Fruit fly (Drosophila melanogaster) whole organism, embryonic: ENCODE results near the gene Prim2.

ENCODE experiments used
- Abd-B ChIP-seq: fragments of 200-800 bp; sonication (Bioruptor generic); optimal IDR thresholded peaks from 2 replicates; lab custom pipeline; 2018; ENCODE audit warnings: missing biosample characterization, mild to moderate bottlenecking, missing genetic modification characterization, moderate library complexity
- Awh ChIP-seq: fragments of 200-800 bp; sonication (Bioruptor generic); IDR thresholded peaks from 2 replicates; pipeline ENCODE4, ENCODE4 v1.3.6; 2022; ENCODE audit warnings: missing biosample characterization, missing genetic modification characterization
- Bgb ChIP-seq: fragments of 200-800 bp; sonication (Bioruptor generic); IDR thresholded peaks from 2 replicates; pipeline ENCODE4 v1.3.6; 2022; ENCODE audit warnings: missing biosample characterization, missing genetic modification characterization; ENCODE audit not compliant: partially characterized antibody
- Bteb2 ChIP-seq: fragments of 200-800 bp; sonication (Bioruptor generic); optimal IDR thresholded peaks from 2 replicates; lab custom pipeline; 2016; ENCODE audit warnings: missing biosample characterization, missing genetic modification characterization
- CG10366 ChIP-seq: fragments of 200-800 bp; sonication (Bioruptor generic); IDR thresholded peaks from 2 replicates; pipeline ENCODE4 v1.3.6; 2022; ENCODE audit warnings: missing biosample characterization, missing genetic modification characterization
- CG10431 ChIP-seq: fragments of 200-800 bp; sonication (Bioruptor generic); optimal IDR thresholded peaks from 3 replicates; lab custom pipeline; 2018; ENCODE audit warnings: missing biosample characterization, mild to moderate bottlenecking, missing genetic modification characterization
- CG10565 ChIP-seq: fragments of 200-800 bp; sonication (Bioruptor generic); optimal IDR thresholded peaks from 3 replicates; lab custom pipeline; 2016; ENCODE audit warnings: missing biosample characterization, mild to moderate bottlenecking, missing genetic modification characterization
- CG10654 ChIP-seq: fragments of 200-800 bp; sonication (Bioruptor generic); optimal IDR thresholded peaks from 2 replicates; lab custom pipeline; 2016; ENCODE audit warnings: missing biosample characterization, missing genetic modification characterization
- CG11247 ChIP-seq: fragments of 200-800 bp; sonication (Bioruptor generic); IDR thresholded peaks from 2 replicates; pipeline ENCODE4 v1.3.6; 2022; ENCODE audit warnings: missing biosample characterization, missing genetic modification characterization
- CG12942 ChIP-seq: fragments of 200-800 bp; sonication (Bioruptor generic); optimal IDR thresholded peaks from 3 replicates; lab custom pipeline; 2016; ENCODE audit warnings: missing biosample characterization, missing genetic modification characterization
- CG14014 ChIP-seq: fragments of 200-800 bp; sonication (Bioruptor generic); IDR thresholded peaks from 2 replicates; pipeline ENCODE4 v1.3.6; 2022; ENCODE audit warnings: missing biosample characterization, missing genetic modification characterization
- CG14050 ChIP-seq: fragments of 200-800 bp; sonication (Bioruptor generic); IDR thresholded peaks from 3 replicates; pipeline ENCODE4 v1.3.6; 2022; ENCODE audit warnings: missing biosample characterization, missing genetic modification characterization
- CG14860 ChIP-seq: fragments of 200-800 bp; sonication (Bioruptor generic); IDR thresholded peaks from 3 replicates; pipeline ENCODE4 v1.3.6; 2022; ENCODE audit warnings: missing biosample characterization, missing genetic modification characterization; ENCODE audit not compliant: partially characterized antibody
- CG17328 ChIP-seq: fragments of 200-800 bp; sonication (Bioruptor generic); IDR thresholded peaks from 2 replicates; pipeline ENCODE4 v1.3.6; 2022; ENCODE audit warnings: missing biosample characterization, missing genetic modification characterization
- CG2199 ChIP-seq: fragments of 200-800 bp; sonication (Bioruptor generic); IDR thresholded peaks from 3 replicates; pipeline ENCODE4 v1.3.6; 2022; ENCODE audit warnings: missing biosample characterization, missing genetic modification characterization
- CG32772 ChIP-seq: fragments of 200-800 bp; sonication (Bioruptor generic); IDR thresholded peaks from 2 replicates; pipeline ENCODE4 v1.3.6; 2022; ENCODE audit warnings: missing biosample characterization, missing genetic modification characterization
- CG3847 ChIP-seq: fragments of 200-800 bp; sonication (Bioruptor generic); IDR thresholded peaks from 2 replicates; pipeline ENCODE4 v1.3.6; 2022; ENCODE audit warnings: missing biosample characterization, missing genetic modification characterization
- CG4854 ChIP-seq: fragments of 200-800 bp; sonication (Bioruptor generic); optimal IDR thresholded peaks from 2 replicates; lab custom pipeline; 2016; ENCODE audit warnings: missing biosample characterization, missing genetic modification characterization, inconsistent platforms
- CG7839 ChIP-seq: fragments of 200-800 bp; sonication (Bioruptor generic); optimal IDR thresholded peaks from 3 replicates; lab custom pipeline; 2018; ENCODE audit warnings: missing biosample characterization, mild to moderate bottlenecking, missing genetic modification characterization, moderate library complexity
- CG7928 ChIP-seq: fragments of 200-800 bp; sonication (Bioruptor generic); optimal IDR thresholded peaks from 2 replicates; lab custom pipeline; 2017; ENCODE audit warnings: missing biosample characterization, mild to moderate bottlenecking, missing genetic modification characterization
- CG8388 ChIP-seq: fragments of 200-800 bp; sonication (Bioruptor generic); optimal IDR thresholded peaks from 2 replicates; lab custom pipeline; 2019; ENCODE audit warnings: missing biosample characterization, mild to moderate bottlenecking, missing genetic modification characterization, moderate library complexity
- CG8478 ChIP-seq: fragments of >200 bp; optimal IDR thresholded peaks from 2 replicates; lab custom pipeline; 2018
- CG9797 ChIP-seq: fragments of 200-800 bp; sonication (Bioruptor generic); optimal IDR thresholded peaks from 3 replicates; lab custom pipeline; 2018; ENCODE audit warnings: missing biosample characterization, mild to moderate bottlenecking, missing genetic modification characterization
- CG9876 ChIP-seq: fragments of 200-800 bp; sonication (Bioruptor generic); optimal IDR thresholded peaks from 2 replicates; lab custom pipeline; 2016; ENCODE audit warnings: missing biosample characterization, missing genetic modification characterization
- Deaf1 ChIP-seq: fragments of 200-800 bp; optimal IDR thresholded peaks from 3 replicates; lab custom pipeline; 2019; ENCODE audit warnings: missing biosample characterization, mild to moderate bottlenecking, missing genetic modification characterization, moderate library complexity
- Ets97D ChIP-seq: fragments of 200-800 bp; sonication (Bioruptor generic); optimal IDR thresholded peaks from 3 replicates; lab custom pipeline; 2016; ENCODE audit warnings: missing biosample characterization, missing genetic modification characterization
- Hr51 ChIP-seq, 2 experiments: fragments of 200-800 bp; sonication (Bioruptor generic); optimal IDR thresholded peaks; 2 replicates in 1 of 2; 3 replicates in 1 of 2; lab custom pipeline; 2016 to 2018; ENCODE audit warnings: missing biosample characterization in 2 of 2, missing genetic modification characterization in 2 of 2, mild to moderate bottlenecking in 1 of 2, moderate library complexity in 1 of 2
- Lpt ChIP-seq: fragments of >200 bp; optimal IDR thresholded peaks from 2 replicates; lab custom pipeline; 2018; ENCODE audit warnings: missing biosample characterization, missing genetic modification characterization
- Max ChIP-seq: fragments of 200-800 bp; sonication (Bioruptor generic); optimal IDR thresholded peaks from 2 replicates; lab custom pipeline; 2016; ENCODE audit warnings: missing biosample characterization, mild to moderate bottlenecking, missing genetic modification characterization
- Rfx ChIP-seq: fragments of 200-800 bp; sonication (Bioruptor generic); IDR thresholded peaks from 2 replicates; pipeline ENCODE4 v1.3.6; 2022; ENCODE audit warnings: missing biosample characterization, missing genetic modification characterization
- Sox102F ChIP-seq: fragments of 200-800 bp; sonication (Bioruptor generic); optimal IDR thresholded peaks from 2 replicates; lab custom pipeline; 2018; ENCODE audit warnings: missing biosample characterization, mild to moderate bottlenecking, missing genetic modification characterization, moderate library complexity
- Taf1 ChIP-seq: fragments of 200-800 bp; sonication (Bioruptor generic); IDR thresholded peaks from 2 replicates; pipeline ENCODE4 v1.3.6; 2022; ENCODE audit warnings: missing biosample characterization, missing genetic modification characterization
- Xbp1 ChIP-seq: fragments of 200-800 bp; sonication (Bioruptor generic); optimal IDR thresholded peaks from 3 replicates; lab custom pipeline; 2016; ENCODE audit warnings: missing biosample characterization, mild to moderate bottlenecking, missing genetic modification characterization
- caup ChIP-seq: fragments of 200-800 bp; sonication (Bioruptor generic); optimal IDR thresholded peaks from 3 replicates; lab custom pipeline; 2017; ENCODE audit warnings: missing biosample characterization, mild to moderate bottlenecking, missing genetic modification characterization, moderate library complexity; ENCODE audit not compliant: severe bottlenecking
- dimm ChIP-seq: fragments of 200-800 bp; sonication (Bioruptor generic); IDR thresholded peaks from 2 replicates; pipeline ENCODE4 v1.3.6; 2022; ENCODE audit warnings: missing biosample characterization, missing genetic modification characterization
- fu2 ChIP-seq: fragments of 200-800 bp; sonication (Bioruptor generic); optimal IDR thresholded peaks from 2 replicates; lab custom pipeline; 2016; ENCODE audit warnings: missing biosample characterization, missing genetic modification characterization
- hbn ChIP-seq: fragments of 200-800 bp; sonication (Bioruptor generic); IDR thresholded peaks from 2 replicates; pipeline ENCODE4 v1.3.6; 2022; ENCODE audit warnings: missing biosample characterization, missing genetic modification characterization; ENCODE audit not compliant: partially characterized antibody
- hkb ChIP-seq, 2 experiments: fragments of 200-800 bp in 1 of 2; fragments of >200 bp in 1 of 2; sonication (Bioruptor generic) in 1 of 2; IDR thresholded peaks in 1 of 2; optimal IDR thresholded peaks in 1 of 2; 2 replicates each; pipeline versions ENCODE4 v1.3.6 to Lab custom; 2017 to 2022; ENCODE audit warnings: missing biosample characterization in 1 of 2, missing genetic modification characterization in 1 of 2
- mirr ChIP-seq: fragments of 200-800 bp; sonication (Bioruptor generic); optimal IDR thresholded peaks from 3 replicates; lab custom pipeline; 2018; ENCODE audit warnings: missing biosample characterization, mild to moderate bottlenecking, missing genetic modification characterization
- nau ChIP-seq: fragments of 200-800 bp; sonication (Bioruptor generic); optimal IDR thresholded peaks from 3 replicates; lab custom pipeline; 2017; ENCODE audit warnings: missing biosample characterization, mild to moderate bottlenecking, missing genetic modification characterization, missing genetic modification reagents
- oc ChIP-seq: fragments of 200-800 bp; sonication (Bioruptor generic); optimal IDR thresholded peaks from 2 replicates; lab custom pipeline; 2018; ENCODE audit warnings: missing biosample characterization, mild to moderate bottlenecking, missing genetic modification characterization, moderate library complexity
- phol ChIP-seq: fragments of 200-800 bp; sonication (Bioruptor generic); optimal IDR thresholded peaks from 3 replicates; lab custom pipeline; 2018; ENCODE audit warnings: missing biosample characterization, mild to moderate bottlenecking, missing genetic modification characterization, moderate library complexity
- salm ChIP-seq: fragments of 200-800 bp; sonication (Bioruptor generic); optimal IDR thresholded peaks from 2 replicates; lab custom pipeline; 2018; ENCODE audit warnings: missing biosample characterization, mild to moderate bottlenecking, missing genetic modification characterization
- sc ChIP-seq, 3 experiments: fragments of >200 bp in 2 of 3; fragments of 200-800 bp in 1 of 3; sonication (Bioruptor generic) in 1 of 3; optimal IDR thresholded peaks; 2 replicates in 2 of 3; 3 replicates in 1 of 3; lab custom pipeline; 2017; ENCODE audit warnings: mild to moderate bottlenecking in 1 of 3, missing biosample characterization in 1 of 3, missing genetic modification characterization in 1 of 3, missing genetic modification reagents in 1 of 3
- sens ChIP-seq: fragments of 200-800 bp; sonication (Bioruptor generic); peaks from one replicate; lab custom pipeline; 2016; ENCODE audit warnings: missing biosample characterization, missing genetic modification characterization
- slbo ChIP-seq: fragments of 200-800 bp; sonication (Bioruptor generic); IDR thresholded peaks from 2 replicates; pipeline ENCODE4 v1.3.6; 2022; ENCODE audit warnings: missing biosample characterization, missing genetic modification characterization
- stc ChIP-seq: fragments of 200-800 bp; sonication (Bioruptor generic); IDR thresholded peaks from 2 replicates; pipeline ENCODE4 v1.3.6; 2022; ENCODE audit warnings: missing biosample characterization, missing genetic modification characterization
- unpg ChIP-seq: fragments of 200-800 bp; sonication (Bioruptor generic); optimal IDR thresholded peaks from 3 replicates; lab custom pipeline; 2018; ENCODE audit warnings: missing biosample characterization, mild to moderate bottlenecking, missing genetic modification characterization, moderate library complexity

Prim2 gene

DNA sequence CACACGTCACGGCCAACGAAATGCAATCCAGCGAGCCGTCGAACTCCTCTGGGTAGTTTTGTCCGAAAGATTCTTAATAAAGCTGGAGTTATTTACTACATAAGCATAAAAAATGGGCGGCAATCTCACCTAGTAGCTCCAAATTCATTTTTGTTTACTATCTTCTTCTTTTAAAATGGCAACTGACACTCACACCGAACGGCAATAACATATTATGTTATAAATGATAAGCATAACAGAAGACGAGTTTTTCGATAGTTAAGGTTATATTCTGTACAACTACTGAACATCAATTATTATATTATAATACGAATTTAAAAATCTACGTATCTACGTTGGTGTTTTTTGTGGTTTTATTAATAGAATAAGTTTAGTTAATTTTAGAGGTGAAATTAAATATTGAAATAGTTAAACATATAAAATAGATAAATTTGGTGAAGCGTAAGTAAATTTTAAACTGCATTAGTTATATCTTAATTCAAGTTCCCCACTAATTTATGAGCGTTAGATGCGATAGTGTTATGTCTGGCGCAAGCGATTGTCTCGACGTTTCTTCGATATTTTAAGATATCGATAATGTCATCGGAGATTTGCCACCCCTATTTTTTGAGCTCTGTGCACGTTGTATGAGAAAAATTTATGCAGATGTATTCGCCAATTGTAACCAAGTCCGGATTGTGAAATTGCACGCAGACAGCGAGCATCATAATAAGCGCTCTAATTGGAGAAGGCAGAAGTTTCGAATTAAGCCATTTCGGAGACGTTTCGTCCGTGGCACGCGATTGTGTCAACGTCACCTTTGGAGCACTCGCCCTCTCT is 13.4 kb downstream of the Prim2 start, which contains the start of the genes Rbbp5 and eRF1 (continued):
- TF ChIP-seq CG4854 (GFP tag; lab: Kevin White, UChicago) (peak; percentile 26), CG17328 (GFP tag; lab: Robert Waterston, UW) (peak; percentile 75), unpg (peak; percentile 73), Sox102F (GFP tag; lab: Kevin White, UChicago) (no peak), CG10431 (GFP tag; lab: Kevin White, UChicago) (no peak), CG7839 (tag; lab: Kevin White, UChicago) (no peak), salm (tag; lab: Kevin White, UChicago) (no peak), CG3847 (peak; percentile 85), CG10654 (GFP tag; lab: Kevin White, UChicago) (peak; percentile 73), CG14860 (GFP tag; lab: Robert Waterston, UW) (peak; percentile 86), Rfx (GFP tag; lab: Robert Waterston, UW) (no peak; the same call in 1 of the 2 replicates), CG8478 (no peak), Max (peak; percentile 86), hkb (optimal IDR thresholded peaks at IDR 0.05; lab: Kevin White, UChicago) (peak; percentile 27), hkb (GFP tag; IDR thresholded peaks at IDR 0.05; lab: Robert Waterston, UW) (peak; percentile 66; the same call in 1 of the 2 replicates), Xbp1 (GFP tag; lab: Kevin White, UChicago) (peak; percentile 89), Abd-B (peak; percentile 72), nau (GFP tag; lab: Kevin White, UChicago) (no peak), slbo (GFP tag; lab: Robert Waterston, UW) (no peak; the same call in 1 of the 2 replicates), CG14014 (GFP tag; lab: Robert Waterston, UW) (peak; percentile 81), mirr (GFP tag; lab: Kevin White, UChicago) (no peak), hbn (GFP tag; lab: Robert Waterston, UW) (peak; percentile 79), CG9797 (GFP tag; lab: Kevin White, UChicago) (peak; percentile 14), CG12942 (peak; percentile 77), CG8388 (peak; percentile 72), sc (optimal IDR thresholded peaks at IDR 0.05; lab: Kevin White, UChicago) (no peak), sc (GFP tag; optimal IDR thresholded peaks at IDR 0.05; lab: Kevin White, UChicago) (peak; percentile 7), CG7928 (GFP tag; lab: Kevin White, UChicago) (peak; percentile 19), Awh (peak; percentile 75), oc (tag; lab: Kevin White, UChicago) (no peak), CG11247 (GFP tag; lab: Robert Waterston, UW) (no peak), Taf1 (GFP tag; lab: Robert Waterston, UW) (peak; percentile 70), CG9876 (GFP tag; lab: Kevin White, UChicago) (peak; percentile 38), fu2 (GFP tag; lab: Kevin White, UChicago) (no peak), Deaf1 (tag; lab: Kevin White, UChicago) (no peak), Bteb2 (GFP tag; lab: Kevin White, UChicago) (peak; percentile 58), phol (tag; lab: Kevin White, UChicago) (peak; percentile 84), Bgb (GFP tag; lab: Robert Waterston, UW) (peak; percentile 90), CG10565 (GFP tag; lab: Kevin White, UChicago) (no peak), CG32772 (GFP tag; lab: Robert Waterston, UW) (peak; percentile 84), Hr51 (GFP tag; optimal IDR thresholded peaks at IDR 0.05; lab: Kevin White, UChicago) (peak; percentile 39 to 68), Lpt (GFP tag; lab: Kevin White, UChicago) (no peak), CG2199 (GFP tag; lab: Robert Waterston, UW) (no peak), CG10366 (no peak; the same call in 1 of the 2 replicates), stc (peak; percentile 52; the same call in 1 of the 2 replicates), CG14050 (GFP tag; lab: Robert Waterston, UW) (peak; percentile 54; the same call in 2 of the 3 replicates), Ets97D (GFP tag; lab: Kevin White, UChicago) (peak; percentile 54), dimm (GFP tag; lab: Robert Waterston, UW) (no peak), caup (GFP tag; lab: Kevin White, UChicago) (peak; percentile 66), sens (GFP tag; lab: Kevin White, UChicago) (peak; percentile 85)
